Fruit fly (Drosophila melanogaster) whole organism, prepupa: ENCODE measurements around the gene CG6055.

ENCODE experiments used
- Blimp-1 ChIP-seq: fragments of 200-800 bp; sonication (Bioruptor generic); optimal IDR thresholded peaks from 3 replicates; lab custom pipeline; 2017; ENCODE audit warnings: missing biosample characterization, missing genetic modification characterization, mild to moderate bottlenecking, moderate library complexity, missing genetic modification reagents
- CG10631 ChIP-seq: fragments of 200-800 bp; sonication (Bioruptor generic); optimal IDR thresholded peaks from 2 replicates; lab custom pipeline; 2016; ENCODE audit warnings: missing biosample characterization, missing genetic modification characterization
- CG10669 ChIP-seq: fragments of 200-800 bp; sonication (Bioruptor generic); optimal IDR thresholded peaks from 3 replicates; lab custom pipeline; 2018; ENCODE audit warnings: missing biosample characterization, mild to moderate bottlenecking, missing genetic modification characterization, moderate library complexity
- CG11294 ChIP-seq: fragments of 200-800 bp; sonication (Bioruptor generic); IDR thresholded peaks from 2 replicates; pipeline ENCODE4 v1.3.6; 2022; ENCODE audit warnings: missing biosample characterization, missing genetic modification characterization
- CG34406 ChIP-seq: fragments of 200-800 bp; sonication (Bioruptor generic); optimal IDR thresholded peaks from 3 replicates; lab custom pipeline; 2016; ENCODE audit warnings: missing biosample characterization, missing genetic modification characterization
- CG3919 ChIP-seq: fragments of 200-800 bp; sonication (Bioruptor generic); optimal IDR thresholded peaks from 3 replicates; lab custom pipeline; 2016; ENCODE audit warnings: missing biosample characterization, missing genetic modification characterization
- CG6163 ChIP-seq: fragments of 200-800 bp; sonication (Bioruptor generic); IDR thresholded peaks from 3 replicates; pipeline ENCODE4 v1.3.6; 2022; ENCODE audit warnings: missing biosample characterization, missing genetic modification characterization
- CG6276 ChIP-seq: fragments of 200-800 bp; sonication (Bioruptor generic); optimal IDR thresholded peaks from 2 replicates; lab custom pipeline; 2017; ENCODE audit warnings: missing biosample characterization, mild to moderate bottlenecking, missing genetic modification characterization
- CG6792 ChIP-seq: fragments of 200-800 bp; sonication (Bioruptor generic); optimal IDR thresholded peaks from 3 replicates; lab custom pipeline; 2016; ENCODE audit warnings: missing biosample characterization, missing genetic modification characterization
- CG6808 ChIP-seq: fragments of 200-800 bp; sonication (Bioruptor generic); optimal IDR thresholded peaks from 3 replicates; lab custom pipeline; 2017; ENCODE audit warnings: missing biosample characterization, missing genetic modification characterization, mild to moderate bottlenecking, moderate library complexity, missing genetic modification reagents
- CG8119 ChIP-seq: fragments of 200-800 bp; sonication (Bioruptor generic); IDR thresholded peaks from 3 replicates; pipeline ENCODE4 v1.3.6; 2022; ENCODE audit warnings: missing biosample characterization, missing genetic modification characterization
- CG8319 ChIP-seq: fragments of 200-800 bp; sonication (Bioruptor generic); optimal IDR thresholded peaks from 3 replicates; lab custom pipeline; 2016; ENCODE audit warnings: missing biosample characterization, missing genetic modification characterization
- CG8632 ChIP-seq: fragments of 200-800 bp; sonication (Bioruptor generic); optimal IDR thresholded peaks from 3 replicates; lab custom pipeline; 2016; ENCODE audit warnings: missing biosample characterization, missing genetic modification characterization
- CG9139 ChIP-seq: fragments of 200-800 bp; sonication (Bioruptor generic); optimal IDR thresholded peaks from 3 replicates; lab custom pipeline; 2017; ENCODE audit warnings: missing biosample characterization, mild to moderate bottlenecking, missing genetic modification characterization
- Eip75B ChIP-seq: fragments of 200-800 bp; sonication (Bioruptor generic); optimal IDR thresholded peaks from 3 replicates; lab custom pipeline; 2016; ENCODE audit warnings: missing biosample characterization, missing genetic modification characterization
- Eip78C ChIP-seq: fragments of 200-800 bp; sonication (Bioruptor generic); peaks from one replicate; lab custom pipeline; 2016; ENCODE audit warnings: missing biosample characterization, missing genetic modification characterization
- Ets96B ChIP-seq: fragments of 200-800 bp; optimal IDR thresholded peaks from 2 replicates; lab custom pipeline; 2019; ENCODE audit warnings: missing biosample characterization, mild to moderate bottlenecking, missing genetic modification characterization, moderate library complexity
- Hr4 ChIP-seq: fragments of 200-800 bp; sonication (Bioruptor generic); optimal IDR thresholded peaks from 3 replicates; lab custom pipeline; 2016; ENCODE audit warnings: missing biosample characterization, missing genetic modification characterization
- Lpt ChIP-seq: fragments of 200-800 bp; sonication (Bioruptor generic); optimal IDR thresholded peaks from 3 replicates; lab custom pipeline; 2016; ENCODE audit warnings: missing biosample characterization, missing genetic modification characterization
- Sox102F ChIP-seq: fragments of 200-800 bp; sonication (Bioruptor generic); optimal IDR thresholded peaks from 2 replicates; lab custom pipeline; 2016; ENCODE audit warnings: missing biosample characterization, mild to moderate bottlenecking, missing genetic modification characterization
- achi ChIP-seq: fragments of 200-800 bp; sonication (Bioruptor generic); optimal IDR thresholded peaks from 3 replicates; lab custom pipeline; 2016; ENCODE audit warnings: missing biosample characterization, missing genetic modification characterization
- acj6 ChIP-seq: fragments of 200-800 bp; sonication (Bioruptor generic); optimal IDR thresholded peaks from 3 replicates; lab custom pipeline; 2016; ENCODE audit warnings: missing biosample characterization, missing genetic modification characterization
- dac ChIP-seq: fragments of 200-800 bp; sonication (Bioruptor generic); optimal IDR thresholded peaks from 2 replicates; lab custom pipeline; 2017; ENCODE audit warnings: missing biosample characterization, mild to moderate bottlenecking, missing genetic modification characterization
- dsx ChIP-seq: fragments of 200-800 bp; optimal IDR thresholded peaks from 3 replicates; lab custom pipeline; 2019; ENCODE audit warnings: missing biosample characterization, mild to moderate bottlenecking, missing genetic modification characterization, moderate library complexity; ENCODE audit not compliant: poor library complexity, severe bottlenecking
- eg ChIP-seq: fragments of 200-800 bp; sonication (Bioruptor generic); IDR thresholded peaks from 3 replicates; pipeline ENCODE4 v1.3.6; 2022; ENCODE audit warnings: missing biosample characterization, missing genetic modification characterization
- esn ChIP-seq: fragments of 200-800 bp; sonication (Bioruptor generic); optimal IDR thresholded peaks from 2 replicates; lab custom pipeline; 2016; ENCODE audit warnings: missing biosample characterization, mild to moderate bottlenecking, missing genetic modification characterization, moderate library complexity
- fkh ChIP-seq: fragments of 200-800 bp; sonication (Bioruptor generic); optimal IDR thresholded peaks from 3 replicates; lab custom pipeline; 2017; ENCODE audit warnings: missing biosample characterization, mild to moderate bottlenecking, missing genetic modification characterization, moderate library complexity
- lz ChIP-seq: fragments of 200-800 bp; sonication (Bioruptor generic); optimal IDR thresholded peaks from 3 replicates; lab custom pipeline; 2016; ENCODE audit warnings: missing biosample characterization, missing genetic modification characterization
- pdm3 ChIP-seq: fragments of 200-800 bp; sonication (Bioruptor generic); optimal IDR thresholded peaks from 3 replicates; lab custom pipeline; 2016; ENCODE audit warnings: missing biosample characterization, missing genetic modification characterization
- salr ChIP-seq, 2 experiments: fragments of 200-800 bp; sonication (Bioruptor generic); optimal IDR thresholded peaks; 3 replicates each; lab custom pipeline; 2016 to 2018; ENCODE audit warnings: missing biosample characterization in 2 of 2, missing genetic modification characterization in 2 of 2, mild to moderate bottlenecking in 1 of 2
- ss ChIP-seq, 2 experiments: fragments of 200-800 bp; sonication (Bioruptor generic); optimal IDR thresholded peaks; 2 replicates in 1 of 2; 3 replicates in 1 of 2; lab custom pipeline; 2017 to 2018; ENCODE audit warnings: mild to moderate bottlenecking in 2 of 2, missing biosample characterization in 2 of 2, missing genetic modification characterization in 2 of 2, moderate library complexity in 1 of 2
- svp ChIP-seq: fragments of 200-800 bp; sonication (Bioruptor generic); peaks from one replicate; lab custom pipeline; 2016; ENCODE audit warnings: missing biosample characterization, missing genetic modification characterization
- vri ChIP-seq: fragments of 200-800 bp; sonication (Bioruptor generic); optimal IDR thresholded peaks from 3 replicates; lab custom pipeline; 2016; ENCODE audit warnings: missing biosample characterization, mild to moderate bottlenecking, missing genetic modification characterization

The CG6055 gene

dm6 chr2L:7427067-7427785 lies 39.1 kb upstream of the CG6055 start:
- TF ChIP-seq fkh (GFP tag; lab: Kevin White, UChicago) (peak; percentile 61), Hr4 (GFP tag; lab: Kevin White, UChicago) (no peak), CG9139 (GFP tag; lab: Kevin White, UChicago) (no peak)

DNA sequence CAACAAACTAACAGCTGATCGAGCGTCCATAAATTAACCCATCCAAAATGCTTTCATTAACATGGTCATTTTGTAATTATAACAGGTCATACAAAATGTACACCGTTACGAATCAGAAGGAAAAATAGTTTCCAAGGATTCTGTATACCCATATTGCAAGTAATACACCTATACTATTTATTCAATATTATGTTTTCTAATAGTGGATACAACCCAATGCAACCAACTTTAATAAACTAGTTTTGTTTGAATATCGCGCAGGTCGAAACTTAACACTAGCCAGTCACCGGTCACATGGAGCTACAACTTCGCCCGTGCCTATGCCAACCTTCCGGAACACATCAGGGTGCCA lies 38.6 kb upstream of the CG6055 start:
- TF ChIP-seq ss (GFP tag; optimal IDR thresholded peaks at IDR 0.05; lab: Kevin White, UChicago): no peak
- no peak for TF ChIP-seq CG11294
- TF ChIP-seq vri (GFP tag; lab: Kevin White, UChicago): no peak
- TF ChIP-seq dsx (GFP tag; lab: Kevin White, UChicago): no peak
- no peak for TF ChIP-seq dac (GFP tag; lab: Kevin White, UChicago)
- no peak for TF ChIP-seq CG10669
- TF ChIP-seq CG9139 (GFP tag; lab: Kevin White, UChicago): no peak
- TF ChIP-seq Eip78C: no peak

DNA sequence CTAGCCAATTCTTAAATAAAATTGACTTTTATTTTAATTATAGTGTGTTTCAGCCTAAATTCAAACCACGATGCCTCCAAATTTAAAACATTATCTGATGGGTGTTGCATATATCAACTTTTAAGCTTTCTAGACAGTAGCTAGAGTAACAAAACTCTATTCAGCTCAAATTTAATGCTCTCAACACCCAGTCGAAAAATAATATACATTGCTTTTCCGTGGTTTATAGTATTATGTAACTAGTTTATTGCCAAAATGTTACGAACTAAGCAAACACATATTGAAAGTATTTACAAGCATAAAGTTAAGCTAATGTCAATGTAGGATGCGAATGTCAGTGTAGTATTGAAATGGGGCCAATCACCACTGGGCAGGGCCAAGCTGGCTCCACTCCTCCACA lies 36.0 kb upstream of the CG6055 start:
- no peak for TF ChIP-seq salr (GFP tag; optimal IDR thresholded peaks at IDR 0.05; lab: Kevin White, UChicago)
- TF ChIP-seq lz: no peak
- TF ChIP-seq CG9139 (GFP tag; lab: Kevin White, UChicago): no peak
- no peak for TF ChIP-seq acj6
- no peak for TF ChIP-seq Eip75B (GFP tag; lab: Kevin White, UChicago)
- no peak for TF ChIP-seq CG6276 (GFP tag; lab: Kevin White, UChicago)
- TF ChIP-seq CG8119 (GFP tag; lab: Robert Waterston, UW): no peak
- no peak for TF ChIP-seq CG3919 (GFP tag; lab: Kevin White, UChicago)
- TF ChIP-seq achi (GFP tag; lab: Kevin White, UChicago): no peak
- TF ChIP-seq Hr4 (GFP tag; lab: Kevin White, UChicago): no peak
- TF ChIP-seq CG6808 (GFP tag; lab: Kevin White, UChicago): no peak
- TF ChIP-seq Blimp-1 (GFP tag; lab: Kevin White, UChicago): no peak
- TF ChIP-seq Lpt (GFP tag; lab: Kevin White, UChicago): no peak

dm6 chr2L:7431861-7432601 lies 34.3 kb upstream of the CG6055 start:
- TF ChIP-seq eg (GFP tag; lab: Robert Waterston, UW) (no peak), CG8319 (GFP tag; lab: Kevin White, UChicago) (no peak), svp (peak; percentile 96), CG34406 (GFP tag; lab: Kevin White, UChicago) (no peak), ss (GFP tag; optimal IDR thresholded peaks at IDR 0.05; lab: Kevin White, UChicago) (no peak), Lpt (GFP tag; lab: Kevin White, UChicago) (no peak), Eip78C (no peak), CG6792 (GFP tag; lab: Kevin White, UChicago) (no peak), Sox102F (no peak), Hr4 (GFP tag; lab: Kevin White, UChicago) (no peak), Ets96B (tag; lab: Kevin White, UChicago) (no peak), esn (no peak), pdm3 (GFP tag; lab: Kevin White, UChicago) (no peak), CG6276 (GFP tag; lab: Kevin White, UChicago) (peak; percentile 25), CG8632 (GFP tag; lab: Kevin White, UChicago) (no peak), CG6163 (GFP tag; lab: Robert Waterston, UW) (no peak), vri (GFP tag; lab: Kevin White, UChicago) (peak; percentile 62), CG10631 (GFP tag; lab: Kevin White, UChicago) (no peak)
